Worm (Caenorhabditis elegans): ENCODE measurements around the gene dre-1.

Gene dre-1

ce11 chrV:6546450-6547171, at the start of gene dre-1:
dre-1 (minus strand) TSS chrV:6546500.
- TF ChIP-seq efl-1 (optimal IDR thresholded peaks at IDR 0.05) (no peak), efl-1 (GFP tag; optimal IDR thresholded peaks at IDR 0.05 in 1 of 2) (peak in 1 of 2 experiments; percentile 35), lin-35 (GFP tag; optimal IDR thresholded peaks at IDR 0.05) (peak in 1 of 2 experiments; percentile 12), unc-30 (tag; optimal IDR thresholded peaks at IDR 0.05) (no peak)

DNA sequence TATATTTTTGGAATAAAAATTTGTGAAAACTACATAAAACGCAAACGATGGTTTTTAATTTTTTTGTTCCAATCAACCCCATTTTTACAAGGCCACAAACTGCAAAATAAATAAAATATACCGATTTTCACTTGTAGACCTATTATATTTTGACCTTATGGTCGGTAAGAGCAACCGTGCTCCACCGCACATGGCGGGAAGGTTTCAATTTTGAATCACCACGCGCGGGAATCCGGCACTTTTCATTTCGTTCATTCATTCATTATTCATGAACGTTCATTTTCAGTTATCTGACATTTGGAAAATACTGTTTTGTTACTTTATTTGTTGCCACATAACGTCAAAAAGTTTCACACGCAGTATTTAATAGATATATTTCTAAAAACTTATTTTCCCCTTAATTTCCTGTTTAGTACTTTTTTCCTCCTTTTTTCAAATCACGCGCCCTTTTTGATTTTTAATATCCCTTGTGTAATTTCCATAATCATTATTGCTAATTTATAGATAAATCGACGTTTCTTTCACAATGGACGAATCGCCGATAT, 47.5 kb upstream of the dre-1 start, which contains the start of gene hcp-1:
TSS of gene hcp-1 (plus strand) at position 495 of the 545 bp plus-strand sequence.
- TF ChIP-seq C16A3.4 (tag; optimal IDR thresholded peaks at IDR 0.05): peak; percentile 61
- TF ChIP-seq nhr-84 (tag; optimal IDR thresholded peaks at IDR 0.05): no peak
- no peak for TF ChIP-seq nhr-12 (tag; optimal IDR thresholded peaks at IDR 0.05)
- TF ChIP-seq snu-23 (GFP tag; optimal IDR thresholded peaks at IDR 0.05): peak; percentile 46
- TF ChIP-seq nhr-20 (tag; optimal IDR thresholded peaks at IDR 0.05): peak; percentile 20
- TF ChIP-seq lir-3 (tag; optimal IDR thresholded peaks at IDR 0.05; ENCODE audit: poor library complexity): no peak
- TF ChIP-seq nhr-19 (GFP tag; conservative IDR thresholded peaks at IDR 0.05): no peak
- TF ChIP-seq nhr-47 (tag; optimal IDR thresholded peaks at IDR 0.05): no peak
- peak; percentile 3; the same call in 1 of the 2 replicates for TF ChIP-seq isw-1 (GFP tag; IDR thresholded peaks at IDR 0.05)
- peak; percentile 57 for TF ChIP-seq mep-1 (tag; optimal IDR thresholded peaks at IDR 0.05)
- TF ChIP-seq unc-130 (tag; optimal IDR thresholded peaks at IDR 0.05): peak; percentile 36
- TF ChIP-seq dpl-1 (GFP tag; optimal IDR thresholded peaks at IDR 0.05): peak; percentile 87 to 91 (median 88)
- no peak for TF ChIP-seq elt-3 (tag; optimal IDR thresholded peaks at IDR 0.05)
- peak in 1 of 2 experiments; percentile 72 for TF ChIP-seq lsy-2 (tag; optimal IDR thresholded peaks at IDR 0.05)
- TF ChIP-seq lin-35 (GFP tag; optimal IDR thresholded peaks at IDR 0.05): peak; percentile 84 to 95
- TF ChIP-seq F16B12.6 (tag; optimal IDR thresholded peaks at IDR 0.05): peak; percentile 29
- TF ChIP-seq swsn-7 (tag; optimal IDR thresholded peaks at IDR 0.05): peak; percentile 9
- no peak for TF ChIP-seq mdl-1 (tag; optimal IDR thresholded peaks at IDR 0.05)
- no peak for TF ChIP-seq egl-27 (tag; optimal IDR thresholded peaks at IDR 0.05)
- TF ChIP-seq xbp-1 (tag; optimal IDR thresholded peaks at IDR 0.05): peak; percentile 41
- no peak for TF ChIP-seq nhr-71 (tag; optimal IDR thresholded peaks at IDR 0.05)
- TF ChIP-seq blmp-1 (tag; optimal IDR thresholded peaks at IDR 0.05): peak; percentile 83
- peak; percentile 12 for TF ChIP-seq lin-15B (tag; optimal IDR thresholded peaks at IDR 0.05)
- TF ChIP-seq aha-1 (tag; optimal IDR thresholded peaks at IDR 0.05): no peak
- no peak for TF ChIP-seq nhr-77 (tag; optimal IDR thresholded peaks at IDR 0.05)
- TF ChIP-seq efl-1 (optimal IDR thresholded peaks at IDR 0.05): peak; percentile 91 to 95
- peak; percentile 89 to 99 for TF ChIP-seq efl-1 (GFP tag; optimal IDR thresholded peaks at IDR 0.05 in 1 of 2)
- peak; percentile 37 for TF ChIP-seq rnt-1 (tag; optimal IDR thresholded peaks at IDR 0.05)

DNA sequence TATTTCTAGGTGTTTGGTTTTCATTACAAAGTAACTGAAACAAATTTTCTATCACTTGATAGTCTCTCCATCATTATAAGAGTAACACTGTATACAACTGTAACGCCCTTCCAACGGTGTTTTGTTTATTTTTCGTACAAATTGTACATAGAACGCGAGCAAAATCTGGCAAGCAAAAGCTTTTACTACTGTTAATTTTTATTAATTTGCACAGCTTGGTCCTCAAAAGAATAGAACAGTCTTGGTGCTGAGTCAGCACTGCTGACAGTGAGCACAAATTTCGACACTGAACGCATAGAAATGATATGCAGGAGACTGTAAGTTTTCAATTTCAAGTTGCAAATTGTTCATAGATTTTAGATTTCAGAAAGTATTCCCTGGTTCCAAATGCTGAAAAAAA, 44.0 kb upstream of the dre-1 start, which contains the start of gene ZK1055.2:
TSS of gene ZK1055.2 (plus strand) at position 301 of the 400 bp plus-strand sequence.
- no peak for TF ChIP-seq zip-4 (GFP tag; optimal IDR thresholded peaks at IDR 0.05)
- no peak for TF ChIP-seq C34B4.2 (tag; optimal IDR thresholded peaks at IDR 0.05)
- TF ChIP-seq alr-1 (tag; optimal IDR thresholded peaks at IDR 0.05; ENCODE audit: borderline replicate concordance): no peak
- no peak for TF ChIP-seq efl-3 (GFP tag; optimal IDR thresholded peaks at IDR 0.05)
- no peak for TF ChIP-seq lin-39 (tag; optimal IDR thresholded peaks at IDR 0.05)
- TF ChIP-seq C04F5.9 (tag; optimal IDR thresholded peaks at IDR 0.05): no peak
- TF ChIP-seq ztf-11 (tag; optimal IDR thresholded peaks at IDR 0.05): no peak
- no peak for TF ChIP-seq pax-3 (tag; optimal IDR thresholded peaks at IDR 0.05)
- no peak for TF ChIP-seq nhr-19 (GFP tag; conservative IDR thresholded peaks at IDR 0.05)
- no peak for TF ChIP-seq lin-15B (tag; optimal IDR thresholded peaks at IDR 0.05)
- TF ChIP-seq snpc-4 (tag; optimal IDR thresholded peaks at IDR 0.05): no peak
- TF ChIP-seq fkh-4 (tag; optimal IDR thresholded peaks at IDR 0.05; ENCODE audit: borderline replicate concordance): no peak
- no peak for TF ChIP-seq nhr-237 (tag; optimal IDR thresholded peaks at IDR 0.05)
- no peak for TF ChIP-seq lsy-2 (tag; optimal IDR thresholded peaks at IDR 0.05)
